Fruit fly (Drosophila melanogaster): Measurements from ENCODE around the gene hzg.

DNA sequence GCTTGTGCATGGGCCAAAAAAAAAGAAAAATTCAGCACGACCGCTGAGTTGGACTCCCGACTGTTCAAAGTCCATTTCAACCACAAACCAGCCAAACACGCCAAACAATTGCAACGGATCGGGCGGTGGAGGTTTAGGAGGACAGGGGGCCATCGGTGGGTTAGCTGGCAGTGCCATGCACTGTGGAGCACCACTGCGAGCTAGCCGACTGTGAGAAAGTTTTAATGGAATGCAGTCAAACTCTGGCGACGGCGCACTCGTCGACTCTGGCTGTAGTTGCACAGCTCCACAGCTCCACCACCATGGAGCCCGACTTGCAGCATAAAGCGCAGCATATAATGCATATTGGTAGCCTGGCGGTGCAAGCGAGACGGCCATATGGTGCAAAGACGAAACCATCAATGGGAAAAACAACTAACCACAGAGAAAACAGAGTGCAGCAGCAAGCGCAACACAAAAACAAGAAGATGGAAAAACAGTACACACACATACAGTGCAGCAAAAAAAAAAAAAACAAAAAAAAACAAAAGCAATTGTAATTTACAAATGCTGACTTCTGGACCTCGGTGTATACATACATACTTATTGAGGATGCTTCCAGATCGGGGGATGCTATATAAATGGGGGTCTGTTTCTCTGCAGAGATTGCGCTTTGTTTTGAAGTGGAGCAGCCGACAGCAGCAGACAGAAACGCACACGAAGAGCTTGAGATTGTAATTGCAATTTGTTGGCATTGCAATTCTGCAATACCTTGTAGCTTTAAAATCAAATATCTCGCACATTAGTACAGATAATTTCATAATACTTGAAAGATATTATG is 36.9 kb upstream of the hzg start:
- TF ChIP-seq Meics (GFP tag; optimal IDR thresholded peaks at IDR 0.05) (no peak), fd3F (GFP tag; optimal IDR thresholded peaks at IDR 0.05) (no peak), ems (GFP tag; optimal IDR thresholded peaks at IDR 0.05) (no peak), tx (GFP tag; optimal IDR thresholded peaks at IDR 0.05) (no peak), CG11247 (GFP tag; IDR thresholded peaks at IDR 0.05) (no peak), CG3281 (GFP tag; optimal IDR thresholded peaks at IDR 0.05) (no peak), CG3838 (GFP tag; optimal IDR thresholded peaks at IDR 0.05) (no peak), CG2199 (GFP tag; IDR thresholded peaks at IDR 0.05) (peak; percentile 62; the same call in 1 of the 3 replicates), lola (GFP tag; optimal IDR thresholded peaks at IDR 0.05) (no peak), inv (GFP tag; IDR thresholded peaks at IDR 0.05; ENCODE audit: partially characterized antibody) (no peak), CG31224 (GFP tag; IDR thresholded peaks at IDR 0.05) (no peak)
